Fruit fly (Drosophila melanogaster) whole organism, embryonic: Measurements from ENCODE around the gene CG10492.
A peak's percentile ranks its signal among the peaks of the same experiment; 100 is the strongest.

ENCODE experiments used
- Ada2b ChIP-seq: fragments of 200-800 bp; sonication (Bioruptor generic); IDR thresholded peaks from 2 replicates; pipeline ENCODE4 v1.3.6; 2022; ENCODE audit warnings: missing biosample characterization, missing genetic modification characterization
- Adf1 ChIP-seq: fragments of 200-800 bp; sonication (Bioruptor generic); IDR thresholded peaks from 2 replicates; pipeline ENCODE4 v1.3.6; 2022; ENCODE audit warnings: missing biosample characterization, missing genetic modification characterization
- CG10274 ChIP-seq: fragments of 200-800 bp; sonication (Bioruptor generic); optimal IDR thresholded peaks from 3 replicates; lab custom pipeline; 2017; ENCODE audit warnings: missing biosample characterization, mild to moderate bottlenecking, missing genetic modification characterization
- CG11695 ChIP-seq: fragments of 200-800 bp; sonication (Bioruptor generic); IDR thresholded peaks from 3 replicates; pipeline ENCODE4 v1.3.6; 2022; ENCODE audit warnings: missing biosample characterization, missing genetic modification characterization
- CG12744 ChIP-seq: fragments of 200-800 bp; sonication (Bioruptor generic); optimal IDR thresholded peaks from 2 replicates; lab custom pipeline; 2016; ENCODE audit warnings: missing biosample characterization, missing genetic modification characterization
- CG13624 ChIP-seq: fragments of 200-800 bp; sonication (Bioruptor generic); optimal IDR thresholded peaks from 2 replicates; lab custom pipeline; 2016; ENCODE audit warnings: missing biosample characterization, missing genetic modification characterization
- CG13894 ChIP-seq: fragments of 200-800 bp; sonication (Bioruptor generic); optimal IDR thresholded peaks from 3 replicates; lab custom pipeline; 2018; ENCODE audit warnings: missing biosample characterization, mild to moderate bottlenecking, missing genetic modification characterization, moderate library complexity
- CG14014 ChIP-seq: fragments of 200-800 bp; sonication (Bioruptor generic); IDR thresholded peaks from 2 replicates; pipeline ENCODE4 v1.3.6; 2022; ENCODE audit warnings: missing biosample characterization, missing genetic modification characterization
- CG1529 ChIP-seq: fragments of 200-800 bp; sonication (Bioruptor generic); optimal IDR thresholded peaks from 3 replicates; lab custom pipeline; 2018; ENCODE audit warnings: missing biosample characterization, missing genetic modification characterization
- CG16863 ChIP-seq: fragments of 200-800 bp; sonication (Bioruptor generic); optimal IDR thresholded peaks from 3 replicates; lab custom pipeline; 2016; ENCODE audit warnings: missing biosample characterization, missing genetic modification characterization
- CG17328 ChIP-seq: fragments of 200-800 bp; sonication (Bioruptor generic); IDR thresholded peaks from 2 replicates; pipeline ENCODE4 v1.3.6; 2022; ENCODE audit warnings: missing biosample characterization, missing genetic modification characterization
- CG17912 ChIP-seq: fragments of 200-800 bp; sonication (Bioruptor generic); optimal IDR thresholded peaks from 2 replicates; lab custom pipeline; 2018; ENCODE audit warnings: missing biosample characterization, mild to moderate bottlenecking, missing genetic modification characterization
- CG30020 ChIP-seq: fragments of 200-800 bp; optimal IDR thresholded peaks from 2 replicates; lab custom pipeline; 2019; ENCODE audit warnings: missing biosample characterization, mild to moderate bottlenecking, missing genetic modification characterization, moderate library complexity
- CG3847 ChIP-seq: fragments of 200-800 bp; sonication (Bioruptor generic); IDR thresholded peaks from 2 replicates; pipeline ENCODE4 v1.3.6; 2022; ENCODE audit warnings: missing biosample characterization, missing genetic modification characterization
- CG4282 ChIP-seq: fragments of 200-800 bp; sonication (Bioruptor generic); optimal IDR thresholded peaks from 2 replicates; lab custom pipeline; 2016; ENCODE audit warnings: missing biosample characterization, missing genetic modification characterization
- CG4328 ChIP-seq: fragments of 200-800 bp; sonication (Bioruptor generic); optimal IDR thresholded peaks from 3 replicates; lab custom pipeline; 2017; ENCODE audit warnings: missing biosample characterization, missing genetic modification reagents, missing genetic modification characterization
- CG4617 ChIP-seq: fragments of 200-800 bp; sonication (Bioruptor generic); optimal IDR thresholded peaks from 3 replicates; lab custom pipeline; 2016; ENCODE audit warnings: missing biosample characterization, missing genetic modification characterization, borderline replicate concordance
- CG7928 ChIP-seq: fragments of 200-800 bp; sonication (Bioruptor generic); optimal IDR thresholded peaks from 2 replicates; lab custom pipeline; 2017; ENCODE audit warnings: missing biosample characterization, mild to moderate bottlenecking, missing genetic modification characterization
- CG7963 ChIP-seq: fragments of 200-800 bp; sonication (Bioruptor generic); IDR thresholded peaks from 3 replicates; pipeline ENCODE4 v1.3.6; 2022; ENCODE audit warnings: missing biosample characterization, missing genetic modification characterization; ENCODE audit not compliant: partially characterized antibody
- CG9609 ChIP-seq: fragments of 200-800 bp; sonication (Bioruptor generic); optimal IDR thresholded peaks from 3 replicates; lab custom pipeline; 2016; ENCODE audit warnings: missing biosample characterization, missing genetic modification characterization
- Chrac-16 ChIP-seq: fragments of 200-800 bp; sonication (Bioruptor generic); optimal IDR thresholded peaks from 3 replicates; lab custom pipeline; 2016; ENCODE audit warnings: missing biosample characterization, missing genetic modification characterization
- Dref ChIP-seq: fragments of 200-800 bp; sonication (Bioruptor generic); IDR thresholded peaks from 2 replicates; pipeline ENCODE4 v1.3.6; 2022; ENCODE audit warnings: missing biosample characterization, missing genetic modification characterization
- Elba2 ChIP-seq: fragments of 200-800 bp; sonication (Bioruptor generic); optimal IDR thresholded peaks from 3 replicates; lab custom pipeline; 2016; ENCODE audit warnings: missing biosample characterization, missing genetic modification characterization
- HmgZ ChIP-seq: fragments of 200-800 bp; sonication (Bioruptor generic); optimal IDR thresholded peaks from 2 replicates; lab custom pipeline; 2018; ENCODE audit warnings: missing biosample characterization, mild to moderate bottlenecking, missing genetic modification characterization
- Lpt ChIP-seq: fragments of >200 bp; optimal IDR thresholded peaks from 2 replicates; lab custom pipeline; 2018; ENCODE audit warnings: missing biosample characterization, missing genetic modification characterization
- Max ChIP-seq: fragments of 200-800 bp; sonication (Bioruptor generic); optimal IDR thresholded peaks from 2 replicates; lab custom pipeline; 2016; ENCODE audit warnings: missing biosample characterization, mild to moderate bottlenecking, missing genetic modification characterization
- Mes4 ChIP-seq: fragments of 200-800 bp; sonication (Bioruptor generic); optimal IDR thresholded peaks from 2 replicates; lab custom pipeline; 2016; ENCODE audit warnings: missing biosample characterization, missing genetic modification characterization
- Pdp1 ChIP-seq, 2 experiments: fragments of 200-800 bp; sonication (Bioruptor generic); optimal IDR thresholded peaks; 3 replicates each; lab custom pipeline; 2016; ENCODE audit warnings: missing biosample characterization in 2 of 2, missing genetic modification characterization in 2 of 2, mild to moderate bottlenecking in 1 of 2, moderate library complexity in 1 of 2
- Sry-β ChIP-seq: fragments of 200-800 bp; sonication (Bioruptor generic); optimal IDR thresholded peaks from 2 replicates; lab custom pipeline; 2018; ENCODE audit warnings: missing biosample characterization, mild to moderate bottlenecking, missing genetic modification characterization, moderate library complexity
- abd-A ChIP-seq: fragments of 200-800 bp; sonication (Bioruptor generic); optimal IDR thresholded peaks from 3 replicates; lab custom pipeline; 2019; ENCODE audit warnings: missing biosample characterization, mild to moderate bottlenecking, missing genetic modification characterization, moderate library complexity
- bbx ChIP-seq: fragments of 200-800 bp; sonication (Bioruptor generic); IDR thresholded peaks from 2 replicates; pipeline ENCODE4 v1.3.6; 2022; ENCODE audit warnings: missing biosample characterization, missing genetic modification characterization; ENCODE audit not compliant: partially characterized antibody
- cad ChIP-seq: fragments of >200 bp; optimal IDR thresholded peaks from 2 replicates; lab custom pipeline; 2017; ENCODE audit warnings: missing biosample characterization, missing genetic modification characterization
- crc ChIP-seq: fragments of 200-800 bp; sonication (Bioruptor generic); optimal IDR thresholded peaks from 2 replicates; lab custom pipeline; 2016; ENCODE audit warnings: missing biosample characterization, missing genetic modification characterization
- da ChIP-seq: fragments of 200-800 bp; sonication (Bioruptor generic); optimal IDR thresholded peaks from 2 replicates; lab custom pipeline; 2016; ENCODE audit warnings: missing biosample characterization, missing genetic modification characterization
- ewg ChIP-seq: fragments of 200-800 bp; sonication (Bioruptor generic); optimal IDR thresholded peaks from 3 replicates; lab custom pipeline; 2017; ENCODE audit warnings: mild to moderate bottlenecking, missing biosample characterization, missing genetic modification reagents, missing genetic modification characterization
- ham ChIP-seq: fragments of 200-800 bp; sonication (Bioruptor generic); IDR thresholded peaks from 2 replicates; pipeline ENCODE4 v1.3.6; 2022; ENCODE audit warnings: missing biosample characterization, missing genetic modification characterization
- her ChIP-seq: fragments of 200-800 bp; sonication (Bioruptor generic); optimal IDR thresholded peaks from 2 replicates; lab custom pipeline; 2016; ENCODE audit warnings: missing biosample characterization, missing genetic modification characterization
- insv ChIP-seq, 2 experiments: fragments of 200-800 bp; sonication (Bioruptor generic); optimal IDR thresholded peaks; 3 replicates each; lab custom pipeline; 2016 to 2018; ENCODE audit warnings: missing biosample characterization in 2 of 2, missing genetic modification characterization in 2 of 2
- lab ChIP-seq: fragments of 200-800 bp; sonication (Bioruptor generic); optimal IDR thresholded peaks from 3 replicates; lab custom pipeline; 2017; ENCODE audit warnings: missing biosample characterization, missing genetic modification characterization, mild to moderate bottlenecking, moderate library complexity, missing genetic modification reagents
- lov ChIP-seq, 2 experiments: fragments of 200-800 bp in 1 of 2; fragments of >200 bp in 1 of 2; sonication (Bioruptor generic) in 1 of 2; IDR thresholded peaks in 1 of 2; optimal IDR thresholded peaks in 1 of 2; 2 replicates in 1 of 2; 3 replicates in 1 of 2; pipeline versions ENCODE4 v1.3.6 to Lab custom; 2017 to 2022; ENCODE audit warnings: missing biosample characterization in 1 of 2, missing genetic modification characterization in 1 of 2
- pnt ChIP-seq: fragments of 200-800 bp; sonication (Bioruptor generic); optimal IDR thresholded peaks from 3 replicates; lab custom pipeline; 2016; ENCODE audit warnings: missing biosample characterization, missing genetic modification characterization
- pzg ChIP-seq: fragments of 200-800 bp; sonication (Bioruptor generic); optimal IDR thresholded peaks from 3 replicates; lab custom pipeline; 2018; ENCODE audit warnings: missing biosample characterization, mild to moderate bottlenecking, missing genetic modification characterization, moderate library complexity
- run ChIP-seq: fragments of 200-800 bp; sonication (Bioruptor generic); optimal IDR thresholded peaks from 3 replicates; lab custom pipeline; 2018; ENCODE audit warnings: missing biosample characterization, mild to moderate bottlenecking, missing genetic modification characterization
- slbo ChIP-seq: fragments of 200-800 bp; sonication (Bioruptor generic); IDR thresholded peaks from 2 replicates; pipeline ENCODE4 v1.3.6; 2022; ENCODE audit warnings: missing biosample characterization, missing genetic modification characterization
- trem ChIP-seq: fragments of 200-800 bp; optimal IDR thresholded peaks from 3 replicates; lab custom pipeline; 2019; ENCODE audit warnings: missing biosample characterization, mild to moderate bottlenecking, missing genetic modification characterization, moderate library complexity
- twi ChIP-seq: fragments of 200-800 bp; optimal IDR thresholded peaks from 2 replicates; lab custom pipeline; 2019; ENCODE audit warnings: missing biosample characterization, mild to moderate bottlenecking, missing genetic modification characterization, moderate library complexity
- unc-4 ChIP-seq: fragments of 200-800 bp; sonication (Bioruptor generic); IDR thresholded peaks from 2 replicates; pipeline ENCODE4 v1.3.6; 2022; ENCODE audit warnings: missing biosample characterization, missing genetic modification characterization; ENCODE audit not compliant: partially characterized antibody
- unpg ChIP-seq: fragments of 200-800 bp; sonication (Bioruptor generic); optimal IDR thresholded peaks from 3 replicates; lab custom pipeline; 2018; ENCODE audit warnings: missing biosample characterization, mild to moderate bottlenecking, missing genetic modification characterization, moderate library complexity
- wdn ChIP-seq: fragments of 200-800 bp; sonication (Bioruptor generic); IDR thresholded peaks from 2 replicates; pipeline ENCODE4 v1.3.6; 2022; ENCODE audit warnings: missing biosample characterization, missing genetic modification characterization

Gene CG10492

DNA sequence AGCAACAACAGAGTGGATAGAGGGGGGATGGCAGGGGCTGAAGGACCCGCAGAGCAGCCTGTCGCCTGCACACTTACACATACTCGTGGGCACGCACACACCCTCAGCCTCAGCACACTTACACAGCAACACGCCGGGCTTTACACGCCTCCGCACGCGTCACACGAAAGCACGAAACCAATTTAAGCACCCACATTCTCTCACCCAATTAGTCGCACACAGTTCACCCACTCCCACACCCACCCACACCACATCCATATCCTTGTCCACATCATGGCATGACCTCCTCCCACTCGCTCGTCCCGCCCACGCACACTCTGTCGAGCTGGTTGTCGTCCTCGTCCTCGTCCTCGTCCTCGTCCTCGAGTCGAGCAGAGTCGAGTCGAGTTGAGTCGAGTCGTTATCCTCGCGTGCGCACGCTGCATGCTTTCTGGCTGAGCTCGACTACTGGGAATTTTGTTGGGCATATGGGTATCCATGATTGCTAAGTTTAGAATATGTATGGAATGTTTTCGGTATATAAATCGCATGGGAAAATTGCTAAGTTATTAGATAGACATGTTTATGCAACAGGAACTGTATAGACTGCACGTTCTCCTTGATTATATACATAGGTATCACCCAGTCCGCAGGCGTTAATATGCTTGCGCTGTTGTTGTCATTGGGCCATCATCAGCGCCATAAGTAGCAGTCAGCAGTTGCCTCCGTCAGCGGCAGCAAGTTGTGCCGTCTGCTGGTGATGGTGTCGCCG lies 41.8 kb upstream of the CG10492 start (continued):
- peak; percentile 85 for TF ChIP-seq pnt
- no peak for TF ChIP-seq Dref (GFP tag; lab: Robert Waterston, UW)
- peak; percentile 67 for TF ChIP-seq CG1529
- TF ChIP-seq Sry-β (GFP tag; lab: Kevin White, UChicago), result no peak
- TF ChIP-seq pzg (GFP tag; lab: Kevin White, UChicago), result no peak
- peak; percentile 85 for TF ChIP-seq CG13624 (GFP tag; lab: Kevin White, UChicago)
- TF ChIP-seq wdn (GFP tag; lab: Robert Waterston, UW), result 0 out of 2 replicates have a peak, but pooled peaks have one; percentile 43
- peak; percentile 63 for TF ChIP-seq Chrac-16
- peak; percentile 77 for TF ChIP-seq Pdp1 (GFP tag; optimal IDR thresholded peaks at IDR 0.05; lab: Kevin White, UChicago)
- TF ChIP-seq CG30020, result no peak
- TF ChIP-seq CG7928 (GFP tag; lab: Kevin White, UChicago), result peak; percentile 54
- no peak for TF ChIP-seq CG4328 (GFP tag; lab: Kevin White, UChicago)
- TF ChIP-seq CG11695 (GFP tag; lab: Robert Waterston, UW), result peak; percentile 75
- no peak for TF ChIP-seq Lpt (GFP tag; lab: Kevin White, UChicago)
- TF ChIP-seq CG12744 (GFP tag; lab: Kevin White, UChicago), result peak; percentile 49
- TF ChIP-seq Mes4 (GFP tag; lab: Kevin White, UChicago), result peak; percentile 62
- peak; percentile 74 for TF ChIP-seq unpg (GFP tag; lab: Kevin White, UChicago)
- peak; percentile 92 for TF ChIP-seq lab (GFP tag; lab: Kevin White, UChicago)
- no peak for TF ChIP-seq Elba2 (GFP tag; lab: Kevin White, UChicago)
- peak; percentile 68 for TF ChIP-seq HmgZ (tag; lab: Kevin White, UChicago)
- TF ChIP-seq CG17912 (GFP tag; lab: Kevin White, UChicago), result no peak
- peak; percentile 87 for TF ChIP-seq CG13894 (tag; lab: Kevin White, UChicago)
- peak; percentile 83 for TF ChIP-seq CG9609 (GFP tag; lab: Kevin White, UChicago)
- TF ChIP-seq insv (GFP tag; optimal IDR thresholded peaks at IDR 0.05; lab: Kevin White, UChicago), result no peak
- peak; percentile 65; the same call in 1 of the 2 replicates for TF ChIP-seq Adf1 (GFP tag; lab: Robert Waterston, UW)
- TF ChIP-seq twi (tag; lab: Kevin White, UChicago), result peak; percentile 43
- peak; percentile 87 for TF ChIP-seq CG14014 (GFP tag; lab: Robert Waterston, UW)
- peak; percentile 93 for TF ChIP-seq slbo (GFP tag; lab: Robert Waterston, UW)
- peak; percentile 75 for TF ChIP-seq CG3847
- TF ChIP-seq ewg (GFP tag; lab: Kevin White, UChicago), result peak; percentile 83
- TF ChIP-seq bbx (GFP tag; lab: Robert Waterston, UW), result no peak
- TF ChIP-seq abd-A (tag; lab: Kevin White, UChicago), result peak; percentile 96
- peak; percentile 45 for TF ChIP-seq CG10274
- TF ChIP-seq cad (GFP tag; lab: Kevin White, UChicago), result no peak
- peak; percentile 76 for TF ChIP-seq CG16863 (GFP tag; lab: Kevin White, UChicago)
- TF ChIP-seq CG17328 (GFP tag; lab: Robert Waterston, UW), result peak; percentile 75
- TF ChIP-seq crc (GFP tag; lab: Kevin White, UChicago), result peak; percentile 60
- peak; percentile 83 for TF ChIP-seq Ada2b (GFP tag; lab: Robert Waterston, UW)
- TF ChIP-seq unc-4 (GFP tag; lab: Robert Waterston, UW), result no peak
- peak; percentile 54; the same call in 1 of the 2 replicates for TF ChIP-seq ham (GFP tag; lab: Robert Waterston, UW)
- peak; percentile 49 for TF ChIP-seq CG4617 (GFP tag; lab: Kevin White, UChicago)
- TF ChIP-seq lov (optimal IDR thresholded peaks at IDR 0.05; lab: Kevin White, UChicago), result no peak
- 0 out of 3 replicates have a peak, but pooled peaks have one; percentile 41 for TF ChIP-seq lov (GFP tag; IDR thresholded peaks at IDR 0.05; lab: Robert Waterston, UW)
- TF ChIP-seq trem, result peak; percentile 36
- TF ChIP-seq Max (GFP tag; lab: Kevin White, UChicago), result peak; percentile 55
- no peak for TF ChIP-seq CG4282 (GFP tag; lab: Kevin White, UChicago)
- TF ChIP-seq CG7963 (GFP tag; lab: Robert Waterston, UW), result no peak
- TF ChIP-seq her (GFP tag; lab: Kevin White, UChicago), result peak; percentile 84
- no peak for TF ChIP-seq da (GFP tag; lab: Kevin White, UChicago)
- TF ChIP-seq run (tag; lab: Kevin White, UChicago), result peak; percentile 33
